Fruit fly (Drosophila melanogaster): ENCODE data around the gene CG31704.

Gene CG31704

DNA sequence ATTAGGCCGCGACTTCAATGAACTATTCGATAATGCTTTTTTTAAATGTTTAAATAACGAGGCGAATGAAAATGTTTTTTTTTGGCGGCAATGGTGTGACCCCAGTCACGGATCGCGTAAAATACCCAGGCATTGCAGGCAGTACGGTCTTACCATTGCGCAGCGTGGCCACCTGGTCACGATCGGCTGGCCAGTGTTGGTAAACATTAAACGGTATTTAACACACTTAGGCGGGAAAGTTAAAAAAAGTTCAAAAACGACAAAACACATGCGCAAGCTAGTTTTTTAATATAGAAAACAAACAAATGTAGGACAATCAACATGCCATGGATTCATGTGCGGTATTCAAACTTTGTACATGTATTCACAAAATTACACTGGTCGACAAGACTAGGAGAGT, 11.2 kb upstream of the CG31704 start, which contains the start of gene esc (continued):
- TF ChIP-seq CG17568 (GFP tag; optimal IDR thresholded peaks at IDR 0.05), result no peak
- peak; percentile 61 for TF ChIP-seq Mad (GFP tag; optimal IDR thresholded peaks at IDR 0.05)
- no peak for TF ChIP-seq Stat92E (GFP tag; optimal IDR thresholded peaks at IDR 0.05)
- TF ChIP-seq CG1603 (tag; optimal IDR thresholded peaks at IDR 0.05), result peak; percentile 87
- peak; percentile 30 for TF ChIP-seq tin (GFP tag; optimal IDR thresholded peaks at IDR 0.05)
- TF ChIP-seq Hmr (GFP tag; optimal IDR thresholded peaks at IDR 0.05), result peak; percentile 38
- no peak for TF ChIP-seq H15 (GFP tag; IDR thresholded peaks at IDR 0.05)
- peak; percentile 25 for TF ChIP-seq ftz-f1 (GFP tag; optimal IDR thresholded peaks at IDR 0.05)
- peak; percentile 5 for TF ChIP-seq btn (GFP tag; optimal IDR thresholded peaks at IDR 0.05)
- TF ChIP-seq crp (GFP tag; optimal IDR thresholded peaks at IDR 0.05), result peak in 1 of 2 experiments; percentile 25
- TF ChIP-seq CG12299 (tag; optimal IDR thresholded peaks at IDR 0.05), result no peak
- no peak for TF ChIP-seq CG4424 (GFP tag; optimal IDR thresholded peaks at IDR 0.05)
- TF ChIP-seq CG15514 (GFP tag; optimal IDR thresholded peaks at IDR 0.05), result peak; percentile 46
- no peak for TF ChIP-seq Fer3 (tag; optimal IDR thresholded peaks at IDR 0.05)
- TF ChIP-seq NfI (GFP tag; optimal IDR thresholded peaks at IDR 0.05), result no peak
- no peak for TF ChIP-seq CG1529 (GFP tag; optimal IDR thresholded peaks at IDR 0.05)
- TF ChIP-seq CG14441 (GFP tag; IDR thresholded peaks at IDR 0.05), result no peak
- peak; percentile 60 for TF ChIP-seq CG9932 (GFP tag; IDR thresholded peaks at IDR 0.05)
- no peak for TF ChIP-seq oc (tag; optimal IDR thresholded peaks at IDR 0.05)
- TF ChIP-seq Bteb2 (GFP tag; optimal IDR thresholded peaks at IDR 0.05), result peak; percentile 25
- no peak for TF ChIP-seq CG4707 (GFP tag; optimal IDR thresholded peaks at IDR 0.05)
- no peak for TF ChIP-seq CG1647 (GFP tag; optimal IDR thresholded peaks at IDR 0.05)
- no peak for TF ChIP-seq Trl (optimal IDR thresholded peaks at IDR 0.05)
- peak; percentile 18 for TF ChIP-seq Trl (GFP tag; optimal IDR thresholded peaks at IDR 0.05)
- no peak for TF ChIP-seq CG18619 (GFP tag; optimal IDR thresholded peaks at IDR 0.05)
- no peak for TF ChIP-seq CG7556 (GFP tag; optimal IDR thresholded peaks at IDR 0.05)
- TF ChIP-seq CG7839 (tag; optimal IDR thresholded peaks at IDR 0.05), result no peak
- TF ChIP-seq CG10321 (GFP tag; IDR thresholded peaks at IDR 0.05), result no peak
- TF ChIP-seq stc (GFP tag; IDR thresholded peaks at IDR 0.05), result no peak
- peak; percentile 46 for TF ChIP-seq CG2116 (GFP tag; optimal IDR thresholded peaks at IDR 0.05)
- TF ChIP-seq CG1832 (GFP tag; optimal IDR thresholded peaks at IDR 0.05), result no peak
- no peak for TF ChIP-seq CG2678 (tag; optimal IDR thresholded peaks at IDR 0.05)
- TF ChIP-seq Rfx (GFP tag; IDR thresholded peaks at IDR 0.05), result peak; percentile 74
- no peak for TF ChIP-seq B-H2 (GFP tag; optimal IDR thresholded peaks at IDR 0.05)
- TF ChIP-seq pros (GFP tag; optimal IDR thresholded peaks at IDR 0.05), result no peak
- peak; percentile 25 for TF ChIP-seq maf-S (GFP tag; optimal IDR thresholded peaks at IDR 0.05)
- no peak for TF ChIP-seq Drgx (GFP tag; IDR thresholded peaks at IDR 0.05)
- TF ChIP-seq HLH3B (GFP tag; IDR thresholded peaks at IDR 0.05), result no peak
- TF ChIP-seq Sox100B (GFP tag; optimal IDR thresholded peaks at IDR 0.05), result no peak
- TF ChIP-seq amos (GFP tag; IDR thresholded peaks at IDR 0.05; ENCODE audit: partially characterized antibody), result peak; percentile 50
- TF ChIP-seq dysf (GFP tag; IDR thresholded peaks at IDR 0.05), result no peak; the same call in 2 of the 3 replicates
- no peak for TF ChIP-seq Awh (GFP tag; IDR thresholded peaks at IDR 0.05)
- no peak for TF ChIP-seq sima (GFP tag; optimal IDR thresholded peaks at IDR 0.05)
- no peak for TF ChIP-seq peb (GFP tag; IDR thresholded peaks at IDR 0.05)
- no peak for TF ChIP-seq Dek (tag; optimal IDR thresholded peaks at IDR 0.05)
- TF ChIP-seq CG14014 (GFP tag; IDR thresholded peaks at IDR 0.05), result no peak
- TF ChIP-seq CG6689 (GFP tag; IDR thresholded peaks at IDR 0.05), result no peak
- TF ChIP-seq CG6791 (GFP tag; IDR thresholded peaks at IDR 0.05; ENCODE audit: partially characterized antibody), result peak; percentile 64; the same call in 2 of the 3 replicates
- no peak for TF ChIP-seq az2 (GFP tag; optimal IDR thresholded peaks at IDR 0.05)
- no peak for TF ChIP-seq sr (GFP tag; IDR thresholded peaks at IDR 0.05)
- peak; percentile 69 for TF ChIP-seq E2f1 (GFP tag; IDR thresholded peaks at IDR 0.05)
- no peak for TF ChIP-seq mirr (GFP tag; optimal IDR thresholded peaks at IDR 0.05)
